Worm (Caenorhabditis elegans) whole organism, L2 larva: ENCODE measurements around the gene ins-8.

Experiments used
- blmp-1 ChIP-seq: sonication (generic microtip); optimal IDR thresholded peaks from 2 replicates; lab custom pipeline; 2017; ENCODE audit warnings: missing genetic modification characterization, mild to moderate bottlenecking, missing compliant biosample characterization, antibody characterized with exemption, moderate library complexity; ENCODE audit not compliant: insufficient read depth
- mdl-1 ChIP-seq, 2 experiments: fragments of 150-350 bp in 1 of 2; sonication (generic microtip) in 1 of 2; optimal IDR thresholded peaks; 2 replicates each; lab custom pipeline; 2017; ENCODE audit warnings: missing biosample characterization in 2 of 2, missing genetic modification characterization in 2 of 2
- nhr-21 ChIP-seq: fragments of 150-350 bp; optimal IDR thresholded peaks from 2 replicates; lab custom pipeline; 2014; ENCODE audit warnings: missing biosample characterization, missing genetic modification characterization
- nhr-23 ChIP-seq: fragments of 150-350 bp; optimal IDR thresholded peaks from 2 replicates; lab custom pipeline; 2014; ENCODE audit warnings: missing biosample characterization, missing genetic modification reagents, missing genetic modification characterization
- nhr-25 ChIP-seq: fragments of 150-350 bp; sonication (generic microtip); optimal IDR thresholded peaks from 3 replicates; lab custom pipeline; 2014; ENCODE audit warnings: missing biosample characterization, missing genetic modification characterization
- skn-1 ChIP-seq: sonication (generic microtip); optimal IDR thresholded peaks from 2 replicates; lab custom pipeline; 2017; ENCODE audit warnings: missing biosample characterization, missing genetic modification characterization
- sma-9 ChIP-seq, 2 experiments: fragments of 150-350 bp in 1 of 2; sonication (generic microtip) in 1 of 2; optimal IDR thresholded peaks; 2 replicates each; lab custom pipeline; 2014 to 2016; ENCODE audit warnings: missing genetic modification characterization in 2 of 2, mild to moderate bottlenecking in 1 of 2, missing biosample characterization in 1 of 2, missing compliant biosample characterization in 1 of 2, missing genetic modification reagents in 1 of 2, moderate library complexity in 1 of 2

Gene ins-8

ce11 chrIV:9632094-9632493 is 48.6 kb downstream of the ins-8 start:
- TF ChIP-seq nhr-23 (tag; lab: Kevin White, UChicago) (no peak), nhr-21 (tag; lab: Kevin White, UChicago) (peak; percentile 28), sma-9 (GFP tag; optimal IDR thresholded peaks at IDR 0.05; lab: Kevin White, UChicago) (peak; percentile 58), sma-9 (tag; optimal IDR thresholded peaks at IDR 0.05; lab: Kevin White, UChicago) (no peak), blmp-1 (tag; lab: Kevin White, UChicago) (peak; percentile 40), mdl-1 (tag; optimal IDR thresholded peaks at IDR 0.05; lab: Kevin White, UChicago) (no peak), nhr-25 (tag; lab: Kevin White, UChicago) (no peak)

DNA sequence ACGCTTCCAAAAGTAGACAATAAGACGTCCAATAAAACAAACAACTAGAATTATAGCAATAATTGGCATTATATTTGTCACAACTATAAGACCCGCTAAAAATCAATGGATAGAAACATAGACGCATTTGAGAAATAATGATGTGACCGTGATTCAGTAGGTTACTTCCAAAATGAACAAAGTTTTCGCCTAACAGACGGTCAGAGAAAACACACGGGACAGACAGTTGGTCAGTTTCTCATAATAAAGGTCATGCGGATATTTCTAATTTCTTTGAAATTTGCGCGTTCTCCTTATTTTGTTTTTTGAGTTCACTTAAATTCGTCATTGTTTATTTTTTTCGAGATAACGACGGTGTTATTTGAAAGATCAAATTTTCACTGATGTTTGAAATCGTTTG is 49.2 kb downstream of the ins-8 start:
- TF ChIP-seq skn-1, result no peak
- TF ChIP-seq sma-9 (GFP tag; optimal IDR thresholded peaks at IDR 0.05; lab: Kevin White, UChicago), result peak; percentile 2
- TF ChIP-seq sma-9 (tag; optimal IDR thresholded peaks at IDR 0.05; lab: Kevin White, UChicago), result no peak
